Worm (Caenorhabditis elegans) whole organism, midembryonic: ENCODE measurements around the gene M176.4.

Experiments
- cog-1 ChIP-seq: sonication (generic microtip); optimal IDR thresholded peaks from 2 replicates; lab custom pipeline; 2016; ENCODE audit warnings: missing genetic modification characterization, missing compliant biosample characterization
- flt-1 ChIP-seq: fragments of 200-800 bp; sonication (Bioruptor generic); IDR thresholded peaks from 2 replicates; pipeline ENCODE4 v1.3.6; 2022; ENCODE audit warnings: missing genetic modification characterization, missing compliant biosample characterization
- med-1 ChIP-seq: sonication (generic microtip); optimal IDR thresholded peaks from 2 replicates; lab custom pipeline; 2017; ENCODE audit warnings: missing genetic modification characterization, mild to moderate bottlenecking, missing compliant biosample characterization, antibody characterized with exemption, missing genetic modification reagents; ENCODE audit not compliant: insufficient read depth
- ztf-29 ChIP-seq: fragments of 200-800 bp; sonication (Bioruptor generic); IDR thresholded peaks from 2 replicates; pipeline ENCODE4 v1.3.6; 2022; ENCODE audit warnings: missing genetic modification reagents, missing genetic modification characterization, missing compliant biosample characterization

- TF ChIP-seq med-1 (GFP tag; lab: Kevin White, UChicago): no peak
- no peak for TF ChIP-seq flt-1 (GFP tag; lab: Robert Waterston, UW)
- TF ChIP-seq cog-1 (tag; lab: Kevin White, UChicago): no peak
- TF ChIP-seq ztf-29: no peak
These were observed 47.9 kb downstream of the M176.4 start, which contains the start of gene chil-22 for ce11 chrII:9466095-9466494.
